Fruit fly (Drosophila melanogaster): ENCODE measurements around the gene slf.

dm6 chr2L:4794524-4794804 lies 7.3 kb downstream of the slf start, which contains the start of gene CG3294:
- TF ChIP-seq usp (GFP tag; optimal IDR thresholded peaks at IDR 0.05): no peak
- no peak for TF ChIP-seq psq (optimal IDR thresholded peaks at IDR 0.05)
- TF ChIP-seq Dll (optimal IDR thresholded peaks at IDR 0.05): no peak
- TF ChIP-seq pan (optimal IDR thresholded peaks at IDR 0.05): no peak

All from whole organism.